Worm (Caenorhabditis elegans): ENCODE results near the gene glr-1.

The glr-1 gene

ce11 chrIII:8588592-8589153, at the start of gene glr-1:
glr-1 (minus strand) TSS chrIII:8588642.
- TF ChIP-seq ces-1 (GFP tag; optimal IDR thresholded peaks at IDR 0.05) (peak; percentile 92), nhr-237 (tag; optimal IDR thresholded peaks at IDR 0.05) (no peak)

ce11 chrIII:8636803-8637202, 48.4 kb upstream of the glr-1 start:
- TF ChIP-seq elt-1 (tag; optimal IDR thresholded peaks at IDR 0.05; ENCODE audit: borderline replicate concordance, insufficient read depth) = no peak
- TF ChIP-seq hlh-1 (tag; optimal IDR thresholded peaks at IDR 0.05) = peak; percentile 63
- no peak for TF ChIP-seq snpc-4 (tag; optimal IDR thresholded peaks at IDR 0.05)
- TF ChIP-seq ztf-11 (tag; optimal IDR thresholded peaks at IDR 0.05) = no peak
- no peak for TF ChIP-seq M03D4.4 (tag; optimal IDR thresholded peaks at IDR 0.05)
- TF ChIP-seq drap-1 (GFP tag; optimal IDR thresholded peaks at IDR 0.05) = no peak
- no peak for TF ChIP-seq tbx-8 (GFP tag; optimal IDR thresholded peaks at IDR 0.05)

- peak; percentile 82 for TF ChIP-seq ces-1 (GFP tag; optimal IDR thresholded peaks at IDR 0.05)
- no peak for TF ChIP-seq mab-5 (tag; optimal IDR thresholded peaks at IDR 0.05)
- TF ChIP-seq unc-62 (GFP tag; optimal IDR thresholded peaks at IDR 0.05) = no peak
- TF ChIP-seq lsy-2 (tag; optimal IDR thresholded peaks at IDR 0.05) = peak; percentile 65
- no peak for TF ChIP-seq sptf-1 (tag; optimal IDR thresholded peaks at IDR 0.05)
- TF ChIP-seq ztf-11 (tag; optimal IDR thresholded peaks at IDR 0.05) = no peak
- peak; percentile 3 for TF ChIP-seq nhr-237 (tag; optimal IDR thresholded peaks at IDR 0.05)
- TF ChIP-seq blmp-1 (tag; optimal IDR thresholded peaks at IDR 0.05) = no peak
- TF ChIP-seq ceh-43 (GFP tag; optimal IDR thresholded peaks at IDR 0.05) = no peak
- TF ChIP-seq M03D4.4 (tag; optimal IDR thresholded peaks at IDR 0.05) = no peak
- TF ChIP-seq nhr-2 (tag; optimal IDR thresholded peaks at IDR 0.05) = peak; percentile 3
- TF ChIP-seq elt-1 (tag; optimal IDR thresholded peaks at IDR 0.05; ENCODE audit: borderline replicate concordance, insufficient read depth) = no peak
- peak; percentile 57 for TF ChIP-seq mep-1 (tag; optimal IDR thresholded peaks at IDR 0.05)
- TF ChIP-seq ham-2 (GFP tag; optimal IDR thresholded peaks at IDR 0.05) = no peak
These were observed 42.4 kb upstream of the glr-1 start, which contains the start of gene dnj-10 for ce11 chrIII:8630833-8631232. dnj-10 (plus strand) TSS chrIII:8631165.

ce11 chrIII:8628405-8628982, 40.1 kb upstream of the glr-1 start, which contains the start of the genes polk-1 and gpr-1:
polk-1 (minus strand) TSS chrIII:8628590.
gpr-1 (plus strand) TSS chrIII:8628932.
- TF ChIP-seq ceh-39 (tag; optimal IDR thresholded peaks at IDR 0.05) = no peak
- peak; percentile 23 for TF ChIP-seq mep-1 (tag; optimal IDR thresholded peaks at IDR 0.05)
- peak; percentile 16 for TF ChIP-seq ces-1 (GFP tag; optimal IDR thresholded peaks at IDR 0.05)
- no peak for TF ChIP-seq nhr-2 (tag; optimal IDR thresholded peaks at IDR 0.05)
- TF ChIP-seq nhr-12 (tag; optimal IDR thresholded peaks at IDR 0.05) = no peak
- no peak for TF ChIP-seq unc-62 (GFP tag; optimal IDR thresholded peaks at IDR 0.05)
- no peak for TF ChIP-seq nhr-28 (tag; optimal IDR thresholded peaks at IDR 0.05)
- TF ChIP-seq ztf-11 (tag; optimal IDR thresholded peaks at IDR 0.05) = no peak
- no peak for TF ChIP-seq mab-5 (tag; optimal IDR thresholded peaks at IDR 0.05)
- TF ChIP-seq bed-3 (GFP tag; optimal IDR thresholded peaks at IDR 0.05) = no peak
- no peak for TF ChIP-seq sem-2 (GFP tag; optimal IDR thresholded peaks at IDR 0.05)
- no peak for TF ChIP-seq nhr-237 (tag; optimal IDR thresholded peaks at IDR 0.05)
- TF ChIP-seq lsy-2 (tag; optimal IDR thresholded peaks at IDR 0.05) = peak; percentile 34
- TF ChIP-seq ceh-83 (GFP tag; optimal IDR thresholded peaks at IDR 0.05) = no peak
- no peak for TF ChIP-seq hlh-1 (tag; optimal IDR thresholded peaks at IDR 0.05)

- TF ChIP-seq ceh-39 (tag; optimal IDR thresholded peaks at IDR 0.05) (no peak), nhr-237 (tag; optimal IDR thresholded peaks at IDR 0.05) (no peak), nhr-28 (tag; optimal IDR thresholded peaks at IDR 0.05) (no peak), sptf-1 (tag; optimal IDR thresholded peaks at IDR 0.05) (no peak)
These were observed 36.7 kb upstream of the glr-1 start for ce11 chrIII:8625125-8625524.

ce11 chrIII:8622435-8622834, 34.0 kb upstream of the glr-1 start, which contains the start of gene ceh-16:
ceh-16 (plus strand) TSS chrIII:8622735.
- TF ChIP-seq zip-8 (tag; optimal IDR thresholded peaks at IDR 0.05) (no peak), nhr-2 (tag; optimal IDR thresholded peaks at IDR 0.05) (peak; percentile 76)

ce11 chrIII:8621982-8622381, 33.5 kb upstream of the glr-1 start:
- TF ChIP-seq drap-1 (GFP tag; optimal IDR thresholded peaks at IDR 0.05) = no peak
- peak; percentile 92 for TF ChIP-seq zip-8 (tag; optimal IDR thresholded peaks at IDR 0.05)
- no peak for TF ChIP-seq ceh-39 (tag; optimal IDR thresholded peaks at IDR 0.05)
- no peak for TF ChIP-seq mep-1 (tag; optimal IDR thresholded peaks at IDR 0.05)
- TF ChIP-seq nhr-28 (tag; optimal IDR thresholded peaks at IDR 0.05) = no peak
- TF ChIP-seq mls-2 (tag; optimal IDR thresholded peaks at IDR 0.05) = no peak
- no peak for TF ChIP-seq lsy-2 (tag; optimal IDR thresholded peaks at IDR 0.05)
- no peak for TF ChIP-seq pha-4 (tag; optimal IDR thresholded peaks at IDR 0.05)
- TF ChIP-seq nhr-2 (tag; optimal IDR thresholded peaks at IDR 0.05) = peak; percentile 36
- TF ChIP-seq ztf-11 (tag; optimal IDR thresholded peaks at IDR 0.05) = no peak
- TF ChIP-seq unc-120 (tag; optimal IDR thresholded peaks at IDR 0.05; ENCODE audit: poor library complexity, severe bottlenecking) = no peak
- TF ChIP-seq hlh-1 (tag; optimal IDR thresholded peaks at IDR 0.05) = no peak
- no peak for TF ChIP-seq M03D4.4 (tag; optimal IDR thresholded peaks at IDR 0.05)
- no peak for TF ChIP-seq nhr-237 (tag; optimal IDR thresholded peaks at IDR 0.05)
- TF ChIP-seq flh-1 (GFP tag; optimal IDR thresholded peaks at IDR 0.05) = no peak
- TF ChIP-seq ceh-83 (GFP tag; optimal IDR thresholded peaks at IDR 0.05) = no peak

Measured in whole organism, mixed stage, embryonic.